Fruit fly (Drosophila melanogaster): ENCODE results near the gene CG33189.

Gene CG33189

dm6 chr3R:8820428-8820912 is 39.9 kb upstream of the CG33189 start, which contains the start of gene aqz (continued):
- TF ChIP-seq chinmo (GFP tag; IDR thresholded peaks at IDR 0.05; ENCODE audit: partially characterized antibody) = peak; percentile 75; the same call in 2 of the 4 replicates
- peak; percentile 48 for TF ChIP-seq Atf-2 (GFP tag; optimal IDR thresholded peaks at IDR 0.05)
- no peak for TF ChIP-seq lov (optimal IDR thresholded peaks at IDR 0.05)
- TF ChIP-seq lov (GFP tag; IDR thresholded peaks at IDR 0.05) = 0 out of 3 replicates have a peak, but pooled peaks have one; percentile 53
- TF ChIP-seq luna (GFP tag; optimal IDR thresholded peaks at IDR 0.05) = peak; percentile 40
- TF ChIP-seq sens (GFP tag) = peak; percentile 91
- peak; percentile 72 for TF ChIP-seq HLH54F (GFP tag; optimal IDR thresholded peaks at IDR 0.05)
- no peak for TF ChIP-seq prd (optimal IDR thresholded peaks at IDR 0.05)
- TF ChIP-seq prd (GFP tag; IDR thresholded peaks at IDR 0.05) = peak; percentile 49
- peak; percentile 15 for TF ChIP-seq Hand (GFP tag; optimal IDR thresholded peaks at IDR 0.05)
- TF ChIP-seq hth (optimal IDR thresholded peaks at IDR 0.05) = no peak
- TF ChIP-seq CG13775 (GFP tag; optimal IDR thresholded peaks at IDR 0.05) = peak; percentile 18
- peak; percentile 59 for TF ChIP-seq gsb-n (tag; optimal IDR thresholded peaks at IDR 0.05)
- TF ChIP-seq CkIIα-i1 (GFP tag; IDR thresholded peaks at IDR 0.05) = no peak
- 0 out of 2 replicates have a peak, but pooled peaks have one; percentile 25 for TF ChIP-seq al (GFP tag; IDR thresholded peaks at IDR 0.05)
- TF ChIP-seq fd102C (GFP tag; optimal IDR thresholded peaks at IDR 0.05) = peak; percentile 47
- no peak for TF ChIP-seq esg (GFP tag; conservative IDR thresholded peaks at IDR 0.05)
- peak; percentile 24; the same call in 1 of the 2 replicates for TF ChIP-seq Ada2b (GFP tag; IDR thresholded peaks at IDR 0.05)
- TF ChIP-seq CG10431 (GFP tag; optimal IDR thresholded peaks at IDR 0.05) = peak; percentile 42
- TF ChIP-seq Atf3 (GFP tag; optimal IDR thresholded peaks at IDR 0.05) = peak; percentile 78
- TF ChIP-seq Dad (GFP tag; optimal IDR thresholded peaks at IDR 0.05) = peak; percentile 67
- TF ChIP-seq knrl (GFP tag; IDR thresholded peaks at IDR 0.05; ENCODE audit: partially characterized antibody) = peak; percentile 63
- no peak for TF ChIP-seq ac (GFP tag; optimal IDR thresholded peaks at IDR 0.05)
- no peak for TF ChIP-seq Usf (GFP tag; optimal IDR thresholded peaks at IDR 0.05)
- peak; percentile 56; the same call in 1 of the 2 replicates for TF ChIP-seq HLH3B (GFP tag; IDR thresholded peaks at IDR 0.05)
- no peak for TF ChIP-seq Six4 (GFP tag; optimal IDR thresholded peaks at IDR 0.05)
- TF ChIP-seq seq (GFP tag; IDR thresholded peaks at IDR 0.05) = peak; percentile 54; the same call in 1 of the 2 replicates
- TF ChIP-seq CG43689 (GFP tag; IDR thresholded peaks at IDR 0.05) = no peak
- no peak for TF ChIP-seq CG11723 (GFP tag; optimal IDR thresholded peaks at IDR 0.05)
- TF ChIP-seq CG9609 (GFP tag; optimal IDR thresholded peaks at IDR 0.05) = peak; percentile 53
- TF ChIP-seq CG6813 (GFP tag; optimal IDR thresholded peaks at IDR 0.05) = peak; percentile 51
- TF ChIP-seq gt (GFP tag; IDR thresholded peaks at IDR 0.05) = no peak
- TF ChIP-seq slou (GFP tag; optimal IDR thresholded peaks at IDR 0.05) = peak; percentile 8
- TF ChIP-seq NC2α (GFP tag; optimal IDR thresholded peaks at IDR 0.05) = peak; percentile 91
- TF ChIP-seq CG11398 (GFP tag; optimal IDR thresholded peaks at IDR 0.05) = peak; percentile 53
- peak; percentile 27 for TF ChIP-seq hkb (optimal IDR thresholded peaks at IDR 0.05)
- TF ChIP-seq hkb (GFP tag; IDR thresholded peaks at IDR 0.05) = peak; percentile 63
- TF ChIP-seq ERR (GFP tag; optimal IDR thresholded peaks at IDR 0.05) = peak; percentile 73
- peak; percentile 84 for TF ChIP-seq stwl (tag; optimal IDR thresholded peaks at IDR 0.05)
- TF ChIP-seq crp (GFP tag; optimal IDR thresholded peaks at IDR 0.05) = peak in 1 of 2 experiments; percentile 51
- TF ChIP-seq CG14050 (GFP tag; IDR thresholded peaks at IDR 0.05) = no peak; the same call in 2 of the 3 replicates
- TF ChIP-seq CG2889 (GFP tag; IDR thresholded peaks at IDR 0.05) = peak; percentile 39; the same call in 1 of the 3 replicates
- no peak for TF ChIP-seq btn (GFP tag; optimal IDR thresholded peaks at IDR 0.05)
- peak; percentile 57 for TF ChIP-seq CG17359 (tag; optimal IDR thresholded peaks at IDR 0.05)
- TF ChIP-seq CG32532 (GFP tag; IDR thresholded peaks at IDR 0.05) = peak; percentile 70
- TF ChIP-seq nom (GFP tag; optimal IDR thresholded peaks at IDR 0.05) = peak; percentile 63
- TF ChIP-seq CG18476 (GFP tag; optimal IDR thresholded peaks at IDR 0.05) = peak; percentile 3
- TF ChIP-seq chm (GFP tag; IDR thresholded peaks at IDR 0.05) = peak; percentile 95
- TF ChIP-seq dmrt11E (tag; optimal IDR thresholded peaks at IDR 0.05) = peak; percentile 8
- peak; percentile 89 for TF ChIP-seq grn (GFP tag; optimal IDR thresholded peaks at IDR 0.05)
- TF ChIP-seq HmgD (GFP tag; optimal IDR thresholded peaks at IDR 0.05) = peak; percentile 81
- TF ChIP-seq CG1792 (GFP tag; optimal IDR thresholded peaks at IDR 0.05) = peak; percentile 53

Data from whole organism, embryonic.